Worm (Caenorhabditis elegans): Measurements from ENCODE around the gene gly-6.
A peak's percentile ranks its signal among the peaks of the same experiment; 100 is the strongest.

Gene gly-6

DNA sequence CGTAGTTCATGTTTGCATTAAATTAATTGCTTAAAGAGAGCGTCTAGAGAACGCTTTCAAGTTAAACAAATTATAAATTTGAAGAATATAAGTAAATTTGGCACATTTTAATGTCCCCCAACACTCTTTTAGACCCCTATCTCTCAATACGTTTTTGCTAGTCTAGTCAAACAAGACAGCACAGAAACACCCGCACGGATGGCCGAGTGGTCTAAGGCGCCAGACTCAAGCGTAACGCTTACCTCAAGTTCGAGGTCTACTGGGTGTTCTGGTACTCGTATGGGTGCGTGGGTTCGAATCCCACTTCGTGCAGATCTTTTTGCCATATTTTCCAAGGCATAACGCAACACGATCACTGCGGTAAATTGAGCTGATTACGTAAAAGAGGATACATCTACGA, 31.3 kb upstream of the gly-6 start:
- 0 out of 2 replicates have a peak, but pooled peaks have one; percentile 6 for TF ChIP-seq flt-1 (GFP tag; IDR thresholded peaks at IDR 0.05)
- TF ChIP-seq ztf-29 (GFP tag; IDR thresholded peaks at IDR 0.05): no peak

DNA sequence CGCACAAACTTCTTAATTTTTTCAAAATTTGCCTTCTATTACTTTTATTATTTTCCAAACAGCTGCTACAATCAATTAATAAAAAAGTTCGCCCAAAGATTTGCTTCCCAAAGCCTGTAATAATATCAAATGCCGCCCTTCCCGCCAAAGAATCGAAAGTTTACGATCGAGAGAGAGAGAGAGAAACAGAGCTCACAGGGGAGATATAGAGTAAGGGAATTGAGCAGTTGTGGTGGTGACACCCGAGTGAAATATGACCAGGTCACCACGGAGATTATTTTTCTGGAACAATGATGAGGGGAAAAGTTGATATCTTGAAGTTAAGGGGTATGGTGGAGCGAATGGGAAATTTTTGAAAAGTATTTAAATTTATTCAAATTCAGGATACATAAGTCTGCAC, 28.9 kb upstream of the gly-6 start:
- TF ChIP-seq ztf-29 (GFP tag; IDR thresholded peaks at IDR 0.05): no peak
- TF ChIP-seq ref-1 (GFP tag; conservative IDR thresholded peaks at IDR 0.05): no peak
- TF ChIP-seq med-1 (GFP tag; optimal IDR thresholded peaks at IDR 0.05; ENCODE audit: insufficient read depth): no peak
- no peak for TF ChIP-seq klf-2 (GFP tag; conservative IDR thresholded peaks at IDR 0.05)
- TF ChIP-seq flt-1 (GFP tag; IDR thresholded peaks at IDR 0.05): no peak
- no peak for TF ChIP-seq ztf-23 (GFP tag; IDR thresholded peaks at IDR 0.05)
- TF ChIP-seq tab-1 (GFP tag; IDR thresholded peaks at IDR 0.05): no peak
- TF ChIP-seq cog-1 (tag; optimal IDR thresholded peaks at IDR 0.05): no peak

ce11 chrIII:4359208-4359607, 28.2 kb upstream of the gly-6 start:
- TF ChIP-seq tab-1 (GFP tag; IDR thresholded peaks at IDR 0.05): no peak
- TF ChIP-seq ztf-23 (GFP tag; IDR thresholded peaks at IDR 0.05): no peak
- no peak for TF ChIP-seq med-1 (GFP tag; optimal IDR thresholded peaks at IDR 0.05; ENCODE audit: insufficient read depth)
- no peak for TF ChIP-seq ref-1 (GFP tag; conservative IDR thresholded peaks at IDR 0.05)
- TF ChIP-seq cog-1 (tag; optimal IDR thresholded peaks at IDR 0.05): no peak
- no peak for TF ChIP-seq flt-1 (GFP tag; IDR thresholded peaks at IDR 0.05)
- TF ChIP-seq T22C8.4 (GFP tag; IDR thresholded peaks at IDR 0.05): no peak
- TF ChIP-seq klf-2 (GFP tag; conservative IDR thresholded peaks at IDR 0.05): no peak
- TF ChIP-seq ztf-29 (GFP tag; IDR thresholded peaks at IDR 0.05): no peak

- TF ChIP-seq ref-1 (GFP tag; conservative IDR thresholded peaks at IDR 0.05) (no peak), T22C8.4 (GFP tag; IDR thresholded peaks at IDR 0.05) (no peak), flt-1 (GFP tag; IDR thresholded peaks at IDR 0.05) (no peak), med-1 (GFP tag; optimal IDR thresholded peaks at IDR 0.05; ENCODE audit: insufficient read depth) (no peak), tab-1 (GFP tag; IDR thresholded peaks at IDR 0.05) (no peak), ztf-29 (GFP tag; IDR thresholded peaks at IDR 0.05) (no peak), klf-2 (GFP tag; conservative IDR thresholded peaks at IDR 0.05) (no peak), cog-1 (tag; optimal IDR thresholded peaks at IDR 0.05) (no peak)
Observed at ce11 chrIII:4358345-4358744, 27.3 kb upstream of the gly-6 start.

DNA sequence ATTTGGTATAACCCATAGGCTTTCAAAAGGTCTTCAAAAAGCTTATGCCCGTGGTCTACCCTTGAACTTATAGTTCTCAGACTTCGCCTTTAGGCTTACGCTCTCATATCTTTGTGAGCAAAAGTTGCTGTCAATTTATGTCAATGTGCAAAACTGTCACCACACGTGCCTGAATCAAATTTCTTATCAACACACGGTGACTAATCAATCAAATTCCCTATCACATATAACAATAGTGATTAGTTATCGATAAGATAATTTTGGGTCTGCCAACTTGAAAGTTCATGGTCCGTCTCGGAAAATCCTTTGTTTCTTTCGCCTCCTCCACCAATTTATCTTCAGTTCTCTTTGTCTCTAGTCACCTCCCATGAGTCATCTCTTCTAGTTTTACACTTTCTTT, 26.4 kb upstream of the gly-6 start:
- no peak for TF ChIP-seq klf-2 (GFP tag; conservative IDR thresholded peaks at IDR 0.05)
- no peak for TF ChIP-seq ztf-29 (GFP tag; IDR thresholded peaks at IDR 0.05)
- no peak for TF ChIP-seq T22C8.4 (GFP tag; IDR thresholded peaks at IDR 0.05)

DNA sequence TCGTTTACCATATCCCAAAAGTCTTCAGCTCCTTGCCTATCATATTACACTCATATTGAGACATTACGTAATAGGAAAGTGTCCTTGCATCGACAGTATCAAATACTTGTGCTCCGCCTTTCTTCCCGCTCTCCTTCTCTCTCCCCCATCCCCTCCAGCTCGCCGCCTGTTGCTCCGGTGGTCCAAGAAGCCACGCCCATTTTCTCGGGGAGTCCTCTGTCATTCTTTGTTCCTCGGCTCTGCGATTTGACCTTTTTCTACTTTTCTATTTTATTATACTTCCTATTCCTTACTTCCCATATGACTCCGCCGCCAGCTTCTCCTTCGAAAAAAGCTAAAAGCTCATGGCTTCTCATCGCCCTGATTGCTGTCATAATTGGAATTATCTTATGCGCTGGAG, 25.4 kb upstream of the gly-6 start, which contains the start of gene mnp-1:
Gene mnp-1, plus strand, starts transcription at position 211 of the 400 bp plus-strand sequence.
- no peak for TF ChIP-seq tab-1 (GFP tag; IDR thresholded peaks at IDR 0.05)
- TF ChIP-seq flt-1 (GFP tag; IDR thresholded peaks at IDR 0.05): 0 out of 2 replicates have a peak, but pooled peaks have one; percentile 44

DNA sequence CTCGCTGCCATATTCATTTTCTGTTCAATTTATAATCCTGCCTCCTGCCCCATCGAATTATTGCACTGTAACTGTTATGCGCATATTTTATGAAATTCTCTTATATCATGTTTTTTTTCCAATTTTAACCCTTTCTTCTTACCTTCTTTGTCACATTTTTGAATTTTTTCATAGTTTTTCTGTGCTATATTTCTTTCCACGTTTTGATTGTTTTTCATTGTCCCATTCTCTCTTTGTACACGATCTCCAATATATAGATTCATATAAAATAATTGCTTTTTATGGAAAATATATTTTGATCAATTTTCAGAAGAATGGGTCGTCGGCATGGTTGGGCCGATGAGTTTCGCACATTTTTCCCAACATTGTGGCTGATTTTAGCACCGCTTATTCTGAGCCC, 18.8 kb upstream of the gly-6 start, which contains the start of gene B0285.6:
Gene B0285.6, plus strand, starts transcription at position 301 of the 400 bp plus-strand sequence.
- TF ChIP-seq med-1 (GFP tag; optimal IDR thresholded peaks at IDR 0.05; ENCODE audit: insufficient read depth) (no peak), tab-1 (GFP tag; IDR thresholded peaks at IDR 0.05) (no peak), flt-1 (GFP tag; IDR thresholded peaks at IDR 0.05) (no peak), klf-2 (GFP tag; conservative IDR thresholded peaks at IDR 0.05) (no peak), T22C8.4 (GFP tag; IDR thresholded peaks at IDR 0.05) (no peak), ref-1 (GFP tag; conservative IDR thresholded peaks at IDR 0.05) (no peak), ztf-29 (GFP tag; IDR thresholded peaks at IDR 0.05) (no peak), cog-1 (tag; optimal IDR thresholded peaks at IDR 0.05) (no peak), ztf-23 (GFP tag; IDR thresholded peaks at IDR 0.05) (no peak)

DNA sequence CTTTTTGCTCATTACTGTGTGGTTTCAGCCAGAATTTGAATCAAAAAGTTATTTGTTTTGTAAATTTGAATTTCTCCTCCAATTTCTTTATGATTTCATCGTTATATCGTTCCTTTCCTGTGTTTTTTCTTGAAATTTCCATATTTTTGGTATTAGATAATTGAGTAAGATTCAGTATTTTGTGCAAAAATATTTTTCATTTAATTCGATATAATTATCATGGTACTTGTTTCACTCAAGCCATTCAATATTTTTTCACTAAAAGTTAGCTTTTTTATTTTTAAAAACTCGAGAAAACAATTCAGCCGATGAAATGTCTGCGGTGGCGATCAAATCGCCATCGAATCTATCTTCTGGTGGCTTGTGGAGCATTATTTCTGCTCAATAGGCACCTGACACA, 14.0 kb upstream of the gly-6 start, which contains the start of gene hse-5:
Gene hse-5, plus strand, starts transcription at position 301 of the 400 bp plus-strand sequence.
- TF ChIP-seq med-1 (GFP tag; optimal IDR thresholded peaks at IDR 0.05; ENCODE audit: insufficient read depth): no peak
- TF ChIP-seq ztf-29 (GFP tag; IDR thresholded peaks at IDR 0.05): no peak
- no peak for TF ChIP-seq T22C8.4 (GFP tag; IDR thresholded peaks at IDR 0.05)
- no peak for TF ChIP-seq ztf-23 (GFP tag; IDR thresholded peaks at IDR 0.05)
- no peak for TF ChIP-seq ref-1 (GFP tag; conservative IDR thresholded peaks at IDR 0.05)
- no peak for TF ChIP-seq flt-1 (GFP tag; IDR thresholded peaks at IDR 0.05)
- TF ChIP-seq tab-1 (GFP tag; IDR thresholded peaks at IDR 0.05): no peak
- TF ChIP-seq cog-1 (tag; optimal IDR thresholded peaks at IDR 0.05): no peak
- no peak for TF ChIP-seq klf-2 (GFP tag; conservative IDR thresholded peaks at IDR 0.05)

- peak; percentile 40; the same call in 1 of the 2 replicates for TF ChIP-seq flt-1 (GFP tag; IDR thresholded peaks at IDR 0.05)
- no peak for TF ChIP-seq klf-2 (GFP tag; conservative IDR thresholded peaks at IDR 0.05)
- 0 out of 2 replicates have a peak, but pooled peaks have one; percentile 5 for TF ChIP-seq ztf-23 (GFP tag; IDR thresholded peaks at IDR 0.05)
- TF ChIP-seq ztf-29 (GFP tag; IDR thresholded peaks at IDR 0.05): no peak
- no peak for TF ChIP-seq cog-1 (tag; optimal IDR thresholded peaks at IDR 0.05)
- TF ChIP-seq T22C8.4 (GFP tag; IDR thresholded peaks at IDR 0.05): no peak
Observed at ce11 chrIII:4343070-4343469, 12.0 kb upstream of the gly-6 start, which contains the start of the genes B0285.3 and lcmt-1. Gene B0285.3 (minus strand): TSS chrIII:4343336. Gene lcmt-1 (plus strand): TSS chrIII:4343446.

DNA sequence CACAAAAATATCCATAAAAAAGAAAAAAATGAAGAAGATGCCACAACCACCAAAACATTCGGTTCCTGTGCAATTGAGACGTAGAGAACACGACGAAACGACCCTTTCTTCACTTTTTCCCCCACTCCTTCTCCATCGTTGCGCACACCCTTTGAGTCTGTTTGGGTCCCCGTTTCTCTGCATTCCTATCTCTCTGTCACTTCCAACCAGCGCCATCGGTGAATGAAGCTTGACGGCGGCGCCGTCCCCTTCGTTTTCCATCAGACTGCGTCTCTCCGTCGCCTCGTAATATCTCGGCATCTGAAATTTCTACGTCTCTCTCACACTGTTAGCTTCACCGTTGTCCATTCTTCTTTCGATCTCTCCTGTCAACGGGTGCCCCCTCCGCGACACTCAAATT, 4.6 kb upstream of the gly-6 start:
- no peak for TF ChIP-seq med-1 (GFP tag; optimal IDR thresholded peaks at IDR 0.05; ENCODE audit: insufficient read depth)
- no peak for TF ChIP-seq cog-1 (tag; optimal IDR thresholded peaks at IDR 0.05)

DNA sequence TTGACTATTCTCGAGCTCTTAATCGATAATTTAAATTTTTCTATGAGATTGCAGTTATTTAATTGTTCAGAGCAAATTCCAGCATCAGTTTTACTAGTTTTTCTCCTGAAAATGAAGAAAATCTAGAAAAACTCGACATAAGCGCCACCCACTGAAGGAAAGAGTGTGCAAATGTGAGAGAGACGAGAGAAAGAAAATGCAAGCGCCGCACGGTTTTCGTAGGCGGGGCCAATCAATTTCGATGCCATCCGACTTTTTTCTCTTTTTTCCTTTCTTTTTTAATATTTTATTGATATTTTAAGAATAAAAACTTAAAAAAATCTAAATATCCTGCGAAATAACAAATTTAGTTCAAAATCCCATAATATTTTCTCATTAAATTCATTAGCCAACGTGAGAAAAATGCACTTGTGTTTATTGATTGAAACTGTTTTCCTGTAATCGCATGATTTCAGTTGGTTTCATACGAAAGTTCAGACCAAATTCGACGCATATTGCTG, 1.6 kb upstream of the gly-6 start, which contains the start of gene cdk-12:
Gene cdk-12, plus strand, starts transcription at position 450 of the 500 bp plus-strand sequence.
- TF ChIP-seq med-1 (GFP tag; optimal IDR thresholded peaks at IDR 0.05; ENCODE audit: insufficient read depth): no peak
- no peak for TF ChIP-seq cog-1 (tag; optimal IDR thresholded peaks at IDR 0.05)
- no peak for TF ChIP-seq tab-1 (GFP tag; IDR thresholded peaks at IDR 0.05)
- no peak for TF ChIP-seq klf-2 (GFP tag; conservative IDR thresholded peaks at IDR 0.05)
- TF ChIP-seq T22C8.4 (GFP tag; IDR thresholded peaks at IDR 0.05): no peak
- no peak for TF ChIP-seq ztf-29 (GFP tag; IDR thresholded peaks at IDR 0.05)
- TF ChIP-seq ztf-23 (GFP tag; IDR thresholded peaks at IDR 0.05): no peak
- no peak for TF ChIP-seq flt-1 (GFP tag; IDR thresholded peaks at IDR 0.05)
- no peak for TF ChIP-seq ref-1 (GFP tag; conservative IDR thresholded peaks at IDR 0.05)

Measured in whole organism, midembryonic.